Fruit fly (Drosophila melanogaster) whole organism, prepupa: Measurements from ENCODE around the gene CG11927.

Source experiments
- Blimp-1 ChIP-seq: fragments of 200-800 bp; sonication (Bioruptor generic); optimal IDR thresholded peaks from 3 replicates; lab custom pipeline; 2017; ENCODE audit warnings: missing biosample characterization, missing genetic modification characterization, mild to moderate bottlenecking, moderate library complexity, missing genetic modification reagents
- CG10631 ChIP-seq: fragments of 200-800 bp; sonication (Bioruptor generic); optimal IDR thresholded peaks from 2 replicates; lab custom pipeline; 2016; ENCODE audit warnings: missing biosample characterization, missing genetic modification characterization
- CG10669 ChIP-seq: fragments of 200-800 bp; sonication (Bioruptor generic); optimal IDR thresholded peaks from 3 replicates; lab custom pipeline; 2018; ENCODE audit warnings: missing biosample characterization, mild to moderate bottlenecking, missing genetic modification characterization, moderate library complexity
- CG11762 ChIP-seq: fragments of 200-800 bp; sonication (Bioruptor generic); optimal IDR thresholded peaks from 3 replicates; lab custom pipeline; 2016; ENCODE audit warnings: missing biosample characterization, missing genetic modification characterization; ENCODE audit not compliant: insufficient read depth
- CG11902 ChIP-seq: fragments of 200-800 bp; sonication (Bioruptor generic); optimal IDR thresholded peaks from 3 replicates; lab custom pipeline; 2016; ENCODE audit warnings: missing biosample characterization, missing genetic modification characterization
- CG1621 ChIP-seq: fragments of 200-800 bp; sonication (Bioruptor generic); optimal IDR thresholded peaks from 3 replicates; lab custom pipeline; 2018; ENCODE audit warnings: missing biosample characterization, mild to moderate bottlenecking, missing genetic modification characterization
- CG16779 ChIP-seq: fragments of 200-800 bp; sonication (Bioruptor generic); optimal IDR thresholded peaks from 3 replicates; lab custom pipeline; 2017; ENCODE audit warnings: missing biosample characterization, mild to moderate bottlenecking, missing genetic modification characterization
- CG3032 ChIP-seq: fragments of 200-800 bp; optimal IDR thresholded peaks from 2 replicates; lab custom pipeline; 2019; ENCODE audit warnings: missing biosample characterization, mild to moderate bottlenecking, missing genetic modification characterization, moderate library complexity
- CG31627 ChIP-seq: fragments of 200-800 bp; sonication (Bioruptor generic); optimal IDR thresholded peaks from 3 replicates; lab custom pipeline; 2016; ENCODE audit warnings: missing biosample characterization, missing genetic modification characterization
- CG32006 ChIP-seq: fragments of 200-800 bp; sonication (Bioruptor generic); optimal IDR thresholded peaks from 3 replicates; lab custom pipeline; 2017; ENCODE audit warnings: missing biosample characterization, mild to moderate bottlenecking, missing genetic modification characterization
- CG3919 ChIP-seq: fragments of 200-800 bp; sonication (Bioruptor generic); optimal IDR thresholded peaks from 3 replicates; lab custom pipeline; 2016; ENCODE audit warnings: missing biosample characterization, missing genetic modification characterization
- CG6163 ChIP-seq: fragments of 200-800 bp; sonication (Bioruptor generic); IDR thresholded peaks from 3 replicates; pipeline ENCODE4 v1.3.6; 2022; ENCODE audit warnings: missing biosample characterization, missing genetic modification characterization
- CG6276 ChIP-seq: fragments of 200-800 bp; sonication (Bioruptor generic); optimal IDR thresholded peaks from 2 replicates; lab custom pipeline; 2017; ENCODE audit warnings: missing biosample characterization, mild to moderate bottlenecking, missing genetic modification characterization
- CG6792 ChIP-seq: fragments of 200-800 bp; sonication (Bioruptor generic); optimal IDR thresholded peaks from 3 replicates; lab custom pipeline; 2016; ENCODE audit warnings: missing biosample characterization, missing genetic modification characterization
- CG6808 ChIP-seq: fragments of 200-800 bp; sonication (Bioruptor generic); optimal IDR thresholded peaks from 3 replicates; lab custom pipeline; 2017; ENCODE audit warnings: missing biosample characterization, missing genetic modification characterization, mild to moderate bottlenecking, moderate library complexity, missing genetic modification reagents
- CG6854 ChIP-seq: fragments of 200-800 bp; sonication (Bioruptor generic); optimal IDR thresholded peaks from 2 replicates; lab custom pipeline; 2017; ENCODE audit warnings: missing biosample characterization, mild to moderate bottlenecking, missing genetic modification characterization
- CG8119 ChIP-seq: fragments of 200-800 bp; sonication (Bioruptor generic); IDR thresholded peaks from 3 replicates; pipeline ENCODE4 v1.3.6; 2022; ENCODE audit warnings: missing biosample characterization, missing genetic modification characterization
- CG8319 ChIP-seq: fragments of 200-800 bp; sonication (Bioruptor generic); optimal IDR thresholded peaks from 3 replicates; lab custom pipeline; 2016; ENCODE audit warnings: missing biosample characterization, missing genetic modification characterization
- CG8632 ChIP-seq: fragments of 200-800 bp; sonication (Bioruptor generic); optimal IDR thresholded peaks from 3 replicates; lab custom pipeline; 2016; ENCODE audit warnings: missing biosample characterization, missing genetic modification characterization
- CG9139 ChIP-seq: fragments of 200-800 bp; sonication (Bioruptor generic); optimal IDR thresholded peaks from 3 replicates; lab custom pipeline; 2017; ENCODE audit warnings: missing biosample characterization, mild to moderate bottlenecking, missing genetic modification characterization
- Eip75B ChIP-seq: fragments of 200-800 bp; sonication (Bioruptor generic); optimal IDR thresholded peaks from 3 replicates; lab custom pipeline; 2016; ENCODE audit warnings: missing biosample characterization, missing genetic modification characterization
- Eip78C ChIP-seq: fragments of 200-800 bp; sonication (Bioruptor generic); peaks from one replicate; lab custom pipeline; 2016; ENCODE audit warnings: missing biosample characterization, missing genetic modification characterization
- Eip93F ChIP-seq: fragments of 200-800 bp; sonication (Bioruptor generic); optimal IDR thresholded peaks from 2 replicates; lab custom pipeline; 2016; ENCODE audit warnings: missing biosample characterization, mild to moderate bottlenecking, missing genetic modification characterization
- Gug ChIP-seq: fragments of 200-800 bp; sonication (Bioruptor generic); IDR thresholded peaks from 2 replicates; pipeline ENCODE4 v1.3.6; 2022; ENCODE audit warnings: missing biosample characterization, missing genetic modification characterization
- Hr38 ChIP-seq: sonication (Bioruptor generic); optimal IDR thresholded peaks from 2 replicates; lab custom pipeline; 2016; ENCODE audit warnings: missing biosample characterization, missing genetic modification characterization
- Hr39 ChIP-seq: fragments of 200-800 bp; sonication (Bioruptor generic); optimal IDR thresholded peaks from 2 replicates; lab custom pipeline; 2016; ENCODE audit warnings: missing biosample characterization, missing genetic modification characterization
- Hr4 ChIP-seq: fragments of 200-800 bp; sonication (Bioruptor generic); optimal IDR thresholded peaks from 3 replicates; lab custom pipeline; 2016; ENCODE audit warnings: missing biosample characterization, missing genetic modification characterization
- Lpt ChIP-seq: fragments of 200-800 bp; sonication (Bioruptor generic); optimal IDR thresholded peaks from 3 replicates; lab custom pipeline; 2016; ENCODE audit warnings: missing biosample characterization, missing genetic modification characterization
- Met ChIP-seq: fragments of 200-800 bp; sonication (Bioruptor generic); optimal IDR thresholded peaks from 3 replicates; lab custom pipeline; 2016; ENCODE audit warnings: missing biosample characterization, missing genetic modification characterization
- OdsH ChIP-seq: fragments of 200-800 bp; sonication (Bioruptor generic); optimal IDR thresholded peaks from 3 replicates; lab custom pipeline; 2016; ENCODE audit warnings: missing biosample characterization, missing genetic modification characterization
- Smox ChIP-seq: fragments of 200-800 bp; sonication (Bioruptor generic); optimal IDR thresholded peaks from 3 replicates; lab custom pipeline; 2016; ENCODE audit warnings: missing biosample characterization, missing genetic modification characterization
- Sox102F ChIP-seq: fragments of 200-800 bp; sonication (Bioruptor generic); optimal IDR thresholded peaks from 2 replicates; lab custom pipeline; 2016; ENCODE audit warnings: missing biosample characterization, mild to moderate bottlenecking, missing genetic modification characterization
- Sox14 ChIP-seq: fragments of 200-800 bp; sonication (Bioruptor generic); optimal IDR thresholded peaks from 3 replicates; lab custom pipeline; 2016; ENCODE audit warnings: missing biosample characterization, missing genetic modification characterization
- Sox15 ChIP-seq: fragments of 200-800 bp; sonication (Bioruptor generic); optimal IDR thresholded peaks from 3 replicates; lab custom pipeline; 2016; ENCODE audit warnings: missing biosample characterization, missing genetic modification characterization
- acj6 ChIP-seq: fragments of 200-800 bp; sonication (Bioruptor generic); optimal IDR thresholded peaks from 3 replicates; lab custom pipeline; 2016; ENCODE audit warnings: missing biosample characterization, missing genetic modification characterization
- cyc ChIP-seq: fragments of 200-800 bp; sonication (Bioruptor generic); optimal IDR thresholded peaks from 3 replicates; lab custom pipeline; 2016; ENCODE audit warnings: missing biosample characterization, missing genetic modification characterization
- dac ChIP-seq: fragments of 200-800 bp; sonication (Bioruptor generic); optimal IDR thresholded peaks from 2 replicates; lab custom pipeline; 2017; ENCODE audit warnings: missing biosample characterization, mild to moderate bottlenecking, missing genetic modification characterization
- esn ChIP-seq: fragments of 200-800 bp; sonication (Bioruptor generic); optimal IDR thresholded peaks from 2 replicates; lab custom pipeline; 2016; ENCODE audit warnings: missing biosample characterization, mild to moderate bottlenecking, missing genetic modification characterization, moderate library complexity
- fd59A ChIP-seq: fragments of 200-800 bp; sonication (Bioruptor generic); optimal IDR thresholded peaks from 2 replicates; lab custom pipeline; 2017; ENCODE audit warnings: missing biosample characterization, mild to moderate bottlenecking, missing genetic modification characterization, missing genetic modification reagents
- fkh ChIP-seq: fragments of 200-800 bp; sonication (Bioruptor generic); optimal IDR thresholded peaks from 3 replicates; lab custom pipeline; 2017; ENCODE audit warnings: missing biosample characterization, mild to moderate bottlenecking, missing genetic modification characterization, moderate library complexity
- lz ChIP-seq: fragments of 200-800 bp; sonication (Bioruptor generic); optimal IDR thresholded peaks from 3 replicates; lab custom pipeline; 2016; ENCODE audit warnings: missing biosample characterization, missing genetic modification characterization
- net ChIP-seq: fragments of 200-800 bp; sonication (Bioruptor generic); optimal IDR thresholded peaks from 3 replicates; lab custom pipeline; 2016; ENCODE audit warnings: missing biosample characterization, missing genetic modification characterization
- pdm3 ChIP-seq: fragments of 200-800 bp; sonication (Bioruptor generic); optimal IDR thresholded peaks from 3 replicates; lab custom pipeline; 2016; ENCODE audit warnings: missing biosample characterization, missing genetic modification characterization
- salr ChIP-seq, 2 experiments: fragments of 200-800 bp; sonication (Bioruptor generic); optimal IDR thresholded peaks; 3 replicates each; lab custom pipeline; 2016 to 2018; ENCODE audit warnings: missing biosample characterization in 2 of 2, missing genetic modification characterization in 2 of 2, mild to moderate bottlenecking in 1 of 2
- ss ChIP-seq, 2 experiments: fragments of 200-800 bp; sonication (Bioruptor generic); optimal IDR thresholded peaks; 2 replicates in 1 of 2; 3 replicates in 1 of 2; lab custom pipeline; 2017 to 2018; ENCODE audit warnings: mild to moderate bottlenecking in 2 of 2, missing biosample characterization in 2 of 2, missing genetic modification characterization in 2 of 2, moderate library complexity in 1 of 2
- svp ChIP-seq: fragments of 200-800 bp; sonication (Bioruptor generic); peaks from one replicate; lab custom pipeline; 2016; ENCODE audit warnings: missing biosample characterization, missing genetic modification characterization
- topi ChIP-seq: fragments of 200-800 bp; sonication (Bioruptor generic); optimal IDR thresholded peaks from 3 replicates; lab custom pipeline; 2016; ENCODE audit warnings: missing biosample characterization, missing genetic modification characterization
- vri ChIP-seq: fragments of 200-800 bp; sonication (Bioruptor generic); optimal IDR thresholded peaks from 3 replicates; lab custom pipeline; 2016; ENCODE audit warnings: missing biosample characterization, mild to moderate bottlenecking, missing genetic modification characterization

CG11927 gene

DNA sequence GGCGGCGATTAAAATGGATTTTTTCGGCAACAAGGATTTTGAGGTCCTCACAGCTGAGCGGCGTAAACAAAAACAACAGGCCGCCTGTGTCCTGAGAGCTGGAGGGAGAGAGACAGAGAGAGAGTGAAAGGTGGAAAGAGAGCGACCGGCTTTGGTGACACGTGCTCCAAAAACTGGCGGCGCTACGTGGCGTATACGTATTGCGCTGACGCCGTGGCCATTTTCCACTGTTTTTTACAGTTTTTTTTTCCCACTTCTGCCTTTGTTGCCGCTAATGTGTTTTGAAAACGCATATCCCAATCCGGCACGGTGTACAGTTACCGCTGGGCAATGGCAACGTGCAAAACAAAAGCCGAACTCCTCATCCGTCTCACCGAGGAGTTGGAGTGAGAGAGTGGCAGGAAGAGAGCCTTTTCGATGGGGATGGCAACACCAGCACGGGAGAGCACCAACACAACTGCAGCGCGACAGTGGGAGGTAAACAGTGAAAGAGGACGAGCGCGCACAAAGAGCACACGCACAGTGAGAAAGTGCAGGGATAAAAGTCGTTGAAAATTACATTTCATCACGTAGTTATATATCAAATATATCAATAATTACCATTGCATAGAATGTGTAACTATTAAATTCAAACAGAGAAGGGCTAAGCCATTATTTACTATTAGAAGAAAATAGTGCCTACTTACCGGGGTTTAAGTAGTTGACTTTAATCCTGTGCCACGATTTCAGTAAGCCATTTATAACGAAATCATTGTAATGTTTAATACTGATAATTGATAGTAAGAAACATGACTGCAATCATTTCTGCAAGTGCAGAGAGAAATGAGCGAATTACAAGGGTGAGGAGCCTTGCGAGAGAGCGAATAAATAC, 26.9 kb upstream of the CG11927 start (continued):
- TF ChIP-seq dac: peak; percentile 32
- no peak for TF ChIP-seq svp (GFP tag; lab: Kevin White, UChicago)
- TF ChIP-seq CG16779: no peak
- no peak for TF ChIP-seq net (GFP tag; lab: Kevin White, UChicago)
- TF ChIP-seq CG6808 (GFP tag; lab: Kevin White, UChicago): no peak
- peak; percentile 82 for TF ChIP-seq CG32006
- peak; percentile 71 for TF ChIP-seq Hr4
- TF ChIP-seq Met: peak; percentile 81
- TF ChIP-seq CG1621 (tag; lab: Kevin White, UChicago): peak; percentile 58
- peak; percentile 64 for TF ChIP-seq CG8632 (GFP tag; lab: Kevin White, UChicago)
- TF ChIP-seq lz (GFP tag; lab: Kevin White, UChicago): peak; percentile 77
- TF ChIP-seq topi (GFP tag; lab: Kevin White, UChicago): peak; percentile 73
- TF ChIP-seq OdsH (GFP tag; lab: Kevin White, UChicago): peak; percentile 53
- TF ChIP-seq CG3032 (tag; lab: Kevin White, UChicago): peak; percentile 78
- TF ChIP-seq CG10631 (GFP tag; lab: Kevin White, UChicago): peak; percentile 88
- no peak for TF ChIP-seq CG6276 (GFP tag; lab: Kevin White, UChicago)
- no peak for TF ChIP-seq Hr38 (GFP tag; lab: Kevin White, UChicago)
- TF ChIP-seq CG10669 (GFP tag; lab: Kevin White, UChicago): peak; percentile 78
- TF ChIP-seq CG6854 (GFP tag; lab: Kevin White, UChicago): peak; percentile 1
- TF ChIP-seq cyc (GFP tag; lab: Kevin White, UChicago): peak; percentile 71
- TF ChIP-seq Eip75B (GFP tag; lab: Kevin White, UChicago): peak; percentile 85
- peak; percentile 82 for TF ChIP-seq acj6 (GFP tag; lab: Kevin White, UChicago)
- peak; percentile 79 for TF ChIP-seq CG6792 (GFP tag; lab: Kevin White, UChicago)
- TF ChIP-seq fd59A (GFP tag; lab: Kevin White, UChicago): peak; percentile 82
- peak; percentile 49 for TF ChIP-seq Blimp-1 (GFP tag; lab: Kevin White, UChicago)
- peak; percentile 72 for TF ChIP-seq pdm3
- TF ChIP-seq Sox14 (GFP tag; lab: Kevin White, UChicago): peak; percentile 78
- TF ChIP-seq Hr39 (GFP tag; lab: Kevin White, UChicago): peak; percentile 78
- peak; percentile 19 for TF ChIP-seq CG8319 (GFP tag; lab: Kevin White, UChicago)
- TF ChIP-seq ss (GFP tag; optimal IDR thresholded peaks at IDR 0.05; lab: Kevin White, UChicago): no peak
- TF ChIP-seq Eip93F (GFP tag; lab: Kevin White, UChicago): peak; percentile 40
- TF ChIP-seq CG8119 (GFP tag; lab: Robert Waterston, UW): peak; percentile 42; the same call in 2 of the 3 replicates
- peak; percentile 50 for TF ChIP-seq CG6163 (GFP tag; lab: Robert Waterston, UW)
- TF ChIP-seq vri: peak; percentile 67
- peak; percentile 51 for TF ChIP-seq Sox15 (GFP tag; lab: Kevin White, UChicago)
- peak; percentile 28 for TF ChIP-seq Lpt (GFP tag; lab: Kevin White, UChicago)
- peak; percentile 30 for TF ChIP-seq CG9139 (GFP tag; lab: Kevin White, UChicago)
- TF ChIP-seq CG11902 (GFP tag; lab: Kevin White, UChicago): peak; percentile 72
- TF ChIP-seq, all 60 proteins: peak for 49

DNA sequence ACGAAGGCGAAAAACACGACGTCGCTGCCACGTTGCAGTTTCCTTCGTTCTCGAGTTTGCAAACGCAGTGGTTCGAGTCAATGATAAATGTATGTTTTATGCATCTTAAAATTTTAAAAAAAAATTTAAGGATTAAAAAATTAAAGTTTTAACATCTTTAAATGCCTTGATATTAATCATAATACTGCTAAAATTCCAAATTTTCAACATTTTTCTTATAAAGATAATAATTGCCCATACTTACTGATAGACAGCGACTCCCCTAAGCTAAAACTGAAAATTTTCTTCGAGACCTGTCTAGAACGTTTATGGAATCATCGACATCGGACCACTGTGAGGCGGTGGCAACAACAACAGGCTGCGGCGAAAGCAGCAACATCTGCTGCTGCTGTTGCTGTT, 26.2 kb upstream of the CG11927 start:
- TF ChIP-seq CG11762 (GFP tag; lab: Kevin White, UChicago): peak; percentile 79
- peak; percentile 71 for TF ChIP-seq Smox (GFP tag; lab: Kevin White, UChicago)
- peak; percentile 29 for TF ChIP-seq CG31627 (GFP tag; lab: Kevin White, UChicago)
- peak; percentile 74 for TF ChIP-seq CG3919 (GFP tag; lab: Kevin White, UChicago)
- TF ChIP-seq Sox102F (GFP tag; lab: Kevin White, UChicago): peak; percentile 63
- TF ChIP-seq esn (GFP tag; lab: Kevin White, UChicago): peak; percentile 70
- TF ChIP-seq CG10669 (GFP tag; lab: Kevin White, UChicago): peak; percentile 82
- peak; percentile 61 for TF ChIP-seq Sox15 (GFP tag; lab: Kevin White, UChicago)
- peak; percentile 40 for TF ChIP-seq CG6163 (GFP tag; lab: Robert Waterston, UW)
- peak; percentile 16 for TF ChIP-seq fkh
- peak; percentile 52 to 70 for TF ChIP-seq salr (GFP tag; optimal IDR thresholded peaks at IDR 0.05; lab: Kevin White, UChicago)
- TF ChIP-seq CG3032 (tag; lab: Kevin White, UChicago): peak; percentile 91
- TF ChIP-seq CG8119 (GFP tag; lab: Robert Waterston, UW): peak; percentile 78
- TF ChIP-seq ss (GFP tag; optimal IDR thresholded peaks at IDR 0.05; lab: Kevin White, UChicago): peak; percentile 85 to 93
- TF ChIP-seq Gug (GFP tag; lab: Robert Waterston, UW): peak; percentile 63
- peak; percentile 97 for TF ChIP-seq Eip78C
- peak; percentile 76 for TF ChIP-seq Hr4
- TF ChIP-seq CG8319 (GFP tag; lab: Kevin White, UChicago): peak; percentile 49
- peak; percentile 72 for TF ChIP-seq Met
